Fruit fly (Drosophila melanogaster): ENCODE measurements around the gene GCC185.

The GCC185 gene

dm6 chr3R:12040228-12040627, 29.7 kb downstream of the GCC185 start, which contains the start of gene CG14736:
CG14736 (plus strand) TSS chr3R:12040528.
- TF ChIP-seq CG17801 (GFP tag; optimal IDR thresholded peaks at IDR 0.05; ENCODE audit: partially characterized antibody): no peak

dm6 chr3R:12049113-12049512, 38.5 kb downstream of the GCC185 start, which contains the start of gene CG14739:
CG14739 (minus strand) TSS chr3R:12049213.
- no peak for TF ChIP-seq CG17801 (GFP tag; optimal IDR thresholded peaks at IDR 0.05; ENCODE audit: partially characterized antibody)

DNA sequence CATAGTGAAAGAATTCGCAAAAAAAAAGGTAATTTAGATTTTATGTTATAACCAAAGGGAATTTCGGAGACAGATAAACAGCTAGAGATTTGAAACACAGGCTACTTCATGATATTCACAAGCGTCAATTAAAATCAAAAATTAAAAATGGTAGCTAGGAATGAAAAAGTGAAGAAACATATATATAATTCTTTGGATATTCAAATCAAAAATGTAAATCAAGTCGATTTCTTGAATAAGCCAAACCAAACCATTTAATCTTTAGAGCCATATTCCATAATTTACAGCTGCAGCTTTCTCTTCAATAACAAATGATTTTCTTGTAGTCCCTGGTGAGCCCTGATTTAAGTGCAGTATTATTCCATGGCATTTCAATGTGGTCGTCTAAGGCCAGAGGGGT, 52.3 kb downstream of the GCC185 start, which contains the start of gene CG14740:
Gene CG14740 (minus strand): TSS at position 101 of the 400 bp plus-strand sequence.
- TF ChIP-seq CG17801 (GFP tag; optimal IDR thresholded peaks at IDR 0.05; ENCODE audit: partially characterized antibody): no peak

Measured in ovary, adult (tissue).